Fruit fly (Drosophila melanogaster): ENCODE data around the gene U2af38.

Gene U2af38

DNA sequence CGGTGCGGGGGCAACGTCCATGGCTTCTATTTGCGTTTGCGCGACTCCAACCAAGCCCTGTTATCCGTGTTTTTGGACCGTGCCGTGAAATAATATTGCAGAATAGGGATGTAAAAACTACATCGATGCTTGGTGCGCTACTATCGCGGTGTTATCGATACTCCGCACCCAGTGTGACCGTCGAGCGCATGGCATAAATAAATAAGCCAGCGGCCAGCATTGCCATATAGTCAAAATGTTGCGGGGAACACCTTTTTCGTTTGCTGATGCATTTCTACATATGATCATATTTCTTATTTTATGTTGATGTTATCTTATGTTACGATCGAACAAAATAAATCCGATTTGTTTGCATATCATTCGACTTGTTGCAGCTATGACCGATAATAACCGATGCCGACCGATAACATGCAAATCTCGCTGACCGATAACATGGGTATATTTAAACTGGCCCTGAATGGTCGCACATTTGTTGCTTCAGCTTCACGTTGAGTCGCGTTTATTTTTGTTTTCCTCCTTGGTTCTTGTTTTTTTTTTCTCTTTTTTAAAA lies 17.3 kb downstream of the U2af38 start, which contains the start of gene smo (continued):
- no peak for TF ChIP-seq Awh (GFP tag; IDR thresholded peaks at IDR 0.05)
- no peak for TF ChIP-seq CG4360 (GFP tag; IDR thresholded peaks at IDR 0.05)
- TF ChIP-seq CG3838 (GFP tag; optimal IDR thresholded peaks at IDR 0.05): no peak
- no peak for TF ChIP-seq Ada2b (GFP tag; IDR thresholded peaks at IDR 0.05)
- TF ChIP-seq CG9876 (GFP tag; optimal IDR thresholded peaks at IDR 0.05): peak; percentile 29
- TF ChIP-seq CG7271 (tag; optimal IDR thresholded peaks at IDR 0.05): peak; percentile 16
- TF ChIP-seq CG7357 (GFP tag; IDR thresholded peaks at IDR 0.05): no peak
- peak; percentile 60 for TF ChIP-seq lilli (GFP tag; optimal IDR thresholded peaks at IDR 0.05)
- TF ChIP-seq CG12659 (GFP tag; optimal IDR thresholded peaks at IDR 0.05): peak; percentile 88
- no peak for TF ChIP-seq sima (GFP tag; optimal IDR thresholded peaks at IDR 0.05)
- no peak for TF ChIP-seq oc (tag; optimal IDR thresholded peaks at IDR 0.05)
- TF ChIP-seq Nf-YC (tag; optimal IDR thresholded peaks at IDR 0.05): peak; percentile 28
- 0 out of 2 replicates have a peak, but pooled peaks have one; percentile 24 for TF ChIP-seq sob (GFP tag; IDR thresholded peaks at IDR 0.05)
- TF ChIP-seq NfI (GFP tag; optimal IDR thresholded peaks at IDR 0.05): no peak
- no peak for TF ChIP-seq z (GFP tag; IDR thresholded peaks at IDR 0.05)
- peak; percentile 60 for TF ChIP-seq Hmr (GFP tag; optimal IDR thresholded peaks at IDR 0.05)
- peak; percentile 44 for TF ChIP-seq slou (GFP tag; optimal IDR thresholded peaks at IDR 0.05)
- 0 out of 2 replicates have a peak, but pooled peaks have one; percentile 14 for TF ChIP-seq cas (GFP tag; IDR thresholded peaks at IDR 0.05)
- peak; percentile 81 for TF ChIP-seq Opbp (GFP tag; IDR thresholded peaks at IDR 0.05; ENCODE audit: partially characterized antibody)
- no peak for TF ChIP-seq Taf1 (GFP tag; IDR thresholded peaks at IDR 0.05)
- TF ChIP-seq pros (GFP tag; optimal IDR thresholded peaks at IDR 0.05): no peak
- TF ChIP-seq CG15011 (GFP tag; optimal IDR thresholded peaks at IDR 0.05): no peak
- no peak for TF ChIP-seq otp (GFP tag; IDR thresholded peaks at IDR 0.05)
- TF ChIP-seq Max (GFP tag; optimal IDR thresholded peaks at IDR 0.05): peak; percentile 44
- TF ChIP-seq Optix (GFP tag; IDR thresholded peaks at IDR 0.05): no peak
- no peak for TF ChIP-seq tup (GFP tag; optimal IDR thresholded peaks at IDR 0.05)
- peak; percentile 62 for TF ChIP-seq CG3847 (GFP tag; IDR thresholded peaks at IDR 0.05)
- TF ChIP-seq nmo (GFP tag; optimal IDR thresholded peaks at IDR 0.05): peak; percentile 73
- peak; percentile 50 for TF ChIP-seq CG18764 (GFP tag; optimal IDR thresholded peaks at IDR 0.05)
- no peak for TF ChIP-seq CG10366 (GFP tag; IDR thresholded peaks at IDR 0.05)
- no peak for TF ChIP-seq trh (GFP tag; optimal IDR thresholded peaks at IDR 0.05)
- peak; percentile 19 for TF ChIP-seq CG18011 (GFP tag; optimal IDR thresholded peaks at IDR 0.05)
- peak; percentile 86 for TF ChIP-seq HLH4C (GFP tag; IDR thresholded peaks at IDR 0.05; ENCODE audit: partially characterized antibody)
- no peak for TF ChIP-seq CG3407 (GFP tag; optimal IDR thresholded peaks at IDR 0.05)
- no peak for TF ChIP-seq CG4404 (GFP tag; IDR thresholded peaks at IDR 0.05)
- TF ChIP-seq ems (GFP tag; optimal IDR thresholded peaks at IDR 0.05): peak; percentile 34
- no peak for TF ChIP-seq Poxn (GFP tag; IDR thresholded peaks at IDR 0.05)
- no peak for TF ChIP-seq CG34422 (GFP tag; IDR thresholded peaks at IDR 0.05)
- TF ChIP-seq CG8281 (tag; optimal IDR thresholded peaks at IDR 0.05): no peak
- TF ChIP-seq bab2 (GFP tag; optimal IDR thresholded peaks at IDR 0.05): peak; percentile 30
- TF ChIP-seq CG4328 (GFP tag; optimal IDR thresholded peaks at IDR 0.05): no peak
- TF ChIP-seq CG14965 (GFP tag; optimal IDR thresholded peaks at IDR 0.05; ENCODE audit: borderline replicate concordance): no peak
- TF ChIP-seq Xrp1 (GFP tag; IDR thresholded peaks at IDR 0.05): no peak
- TF ChIP-seq ttk (GFP tag; IDR thresholded peaks at IDR 0.05): no peak
- no peak for TF ChIP-seq Neu2 (GFP tag; optimal IDR thresholded peaks at IDR 0.05; ENCODE audit: borderline replicate concordance)
- no peak for TF ChIP-seq fu2 (GFP tag; optimal IDR thresholded peaks at IDR 0.05)
- 0 out of 2 replicates have a peak, but pooled peaks have one; percentile 13 for TF ChIP-seq CG32767 (GFP tag; IDR thresholded peaks at IDR 0.05)
- TF ChIP-seq CG10147 (GFP tag; optimal IDR thresholded peaks at IDR 0.05): peak; percentile 48
- TF ChIP-seq Dip2 (GFP tag; IDR thresholded peaks at IDR 0.05): no peak
- peak; percentile 15 for TF ChIP-seq Atf3 (GFP tag; optimal IDR thresholded peaks at IDR 0.05)
- no peak for TF ChIP-seq CG15073 (GFP tag; optimal IDR thresholded peaks at IDR 0.05)
